Worm (Caenorhabditis elegans) whole organism, L4/young adult: ENCODE results near the gene unc-52.

Source experiments
- W03F9.2 ChIP-seq: fragments of 150-350 bp; optimal IDR thresholded peaks from 2 replicates; lab custom pipeline; 2014; ENCODE audit warnings: missing biosample characterization, missing genetic modification characterization
- him-1 ChIP-seq: sonication (generic microtip); optimal IDR thresholded peaks from 2 replicates; lab custom pipeline; 2016; ENCODE audit warnings: missing genotype, missing genetic modification reagents, missing genetic modification characterization, missing compliant biosample characterization

ce11 chrII:14611307-14611706, 72.9 kb downstream of the unc-52 start:
- TF ChIP-seq him-1 (tag; lab: Kevin White, UChicago) = no peak
- no peak for TF ChIP-seq W03F9.2 (tag; lab: Kevin White, UChicago)
